Worm (Caenorhabditis elegans): Measurements from ENCODE around the gene srj-55.

DNA sequence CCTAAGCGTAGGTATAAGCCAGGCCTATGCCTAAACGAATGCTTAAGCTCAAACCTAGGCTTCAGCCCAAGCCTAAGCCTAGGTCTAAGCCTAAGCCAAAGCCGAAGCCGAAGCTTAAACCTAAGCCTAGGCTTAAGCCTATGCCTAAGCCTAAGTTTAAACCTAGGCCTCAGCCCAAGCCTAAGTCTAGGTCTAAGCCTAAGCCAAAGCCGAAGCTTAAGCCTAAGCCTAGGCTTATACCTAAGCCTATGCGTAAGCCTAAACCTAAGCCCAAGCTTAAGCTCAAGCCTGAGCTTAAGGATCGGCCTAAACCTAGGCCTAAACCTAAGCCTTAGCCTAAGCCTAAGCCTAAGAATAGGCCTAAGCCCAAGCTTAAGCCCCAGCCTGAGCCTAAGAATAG, 31.8 kb downstream of the srj-55 start:
- no peak for TF ChIP-seq him-1 (tag; optimal IDR thresholded peaks at IDR 0.05)
- TF ChIP-seq dao-5 (tag; optimal IDR thresholded peaks at IDR 0.05) = no peak
- TF ChIP-seq W03F9.2 (tag; optimal IDR thresholded peaks at IDR 0.05) = no peak

All from whole organism, L4/young adult.